Worm (Caenorhabditis elegans) whole organism, L4 larva: ENCODE data around the gene srt-53.

Experiments used
- R02D3.7 ChIP-seq: fragments of 150-350 bp; sonication (generic microtip); optimal IDR thresholded peaks from 3 replicates; lab custom pipeline; 2014; ENCODE audit warnings: missing biosample characterization, missing genetic modification characterization
- Y105C5A.15 ChIP-seq: fragments of 200-800 bp; sonication (Bioruptor generic); IDR thresholded peaks from 2 replicates; pipeline ENCODE4 v1.3.6; 2022; ENCODE audit warnings: missing genetic modification characterization, missing compliant biosample characterization
- Y48G9A.11 ChIP-seq: fragments of 200-800 bp; sonication (Bioruptor generic); IDR thresholded peaks from 2 replicates; pipeline ENCODE4 v1.3.6; 2022; ENCODE audit warnings: missing genetic modification reagents, missing genetic modification characterization, missing compliant biosample characterization
- ZK546.5 ChIP-seq, 2 experiments: sonication (generic microtip); optimal IDR thresholded peaks; 2 replicates each; lab custom pipeline; 2017; ENCODE audit warnings: missing biosample characterization in 2 of 2, missing genetic modification characterization in 2 of 2
- aha-1 ChIP-seq: fragments of 150-350 bp; peaks from one replicate; lab custom pipeline; 2014; ENCODE audit warnings: missing biosample characterization, missing genetic modification characterization
- ama-1 ChIP-seq: fragments of 150-350 bp; optimal IDR thresholded peaks from 2 replicates; lab custom pipeline; 2014; ENCODE audit warnings: inconsistent platforms, mixed read lengths
- ces-1 ChIP-seq: fragments of 150-350 bp; sonication (generic microtip); optimal IDR thresholded peaks from 4 replicates; lab custom pipeline; 2014; ENCODE audit warnings: missing biosample characterization, missing genetic modification reagents, missing genetic modification characterization
- cey-2 ChIP-seq: sonication (generic microtip); optimal IDR thresholded peaks from 3 replicates; lab custom pipeline; 2017; ENCODE audit warnings: missing genetic modification characterization, mild to moderate bottlenecking, missing compliant biosample characterization, antibody characterized with exemption, borderline replicate concordance; ENCODE audit not compliant: insufficient read depth
- daf-16 ChIP-seq, 3 experiments: sonication (generic microtip); optimal IDR thresholded peaks; 2 replicates each; lab custom pipeline; 2016 to 2017; ENCODE audit warnings: missing genetic modification characterization in 3 of 3, missing genetic modification reagents in 3 of 3, mild to moderate bottlenecking in 2 of 3, missing compliant biosample characterization in 2 of 3, missing biosample characterization in 1 of 3, moderate library complexity in 1 of 3
- daf-19 ChIP-seq: fragments of 200-800 bp; sonication (Bioruptor generic); conservative IDR thresholded peaks from 2 replicates; pipeline ENCODE4 v1.3.6; 2022; ENCODE audit warnings: missing genetic modification characterization, missing compliant biosample characterization
- daf-8 ChIP-seq: fragments of 200-800 bp; sonication (Bioruptor generic); IDR thresholded peaks from 2 replicates; pipeline ENCODE4 v1.3.6; 2022; ENCODE audit warnings: missing genetic modification characterization, missing compliant biosample characterization
- egl-27 ChIP-seq: sonication (generic microtip); optimal IDR thresholded peaks from 3 replicates; lab custom pipeline; 2017; ENCODE audit warnings: missing biosample characterization, missing genetic modification reagents, missing genetic modification characterization
- fkh-10 ChIP-seq: fragments of 150-350 bp; optimal IDR thresholded peaks from 2 replicates; lab custom pipeline; 2014; ENCODE audit warnings: missing biosample characterization, missing genetic modification reagents, missing genetic modification characterization
- fos-1 ChIP-seq: fragments of 150-350 bp; optimal IDR thresholded peaks from 2 replicates; lab custom pipeline; 2014; ENCODE audit warnings: missing biosample characterization, missing genetic modification characterization
- hlh-11 ChIP-seq: fragments of 200-800 bp; sonication (Bioruptor generic); optimal IDR thresholded peaks from 2 replicates; lab custom pipeline; 2018; ENCODE audit warnings: mild to moderate bottlenecking, missing genetic modification characterization, missing compliant biosample characterization
- hlh-30 ChIP-seq: sonication (generic microtip); optimal IDR thresholded peaks from 2 replicates; lab custom pipeline; 2017; ENCODE audit warnings: antibody characterized with exemption, mild to moderate bottlenecking, missing genetic modification characterization, missing compliant biosample characterization; ENCODE audit not compliant: insufficient read depth
- jun-1 ChIP-seq: fragments of 150-350 bp; optimal IDR thresholded peaks from 2 replicates; lab custom pipeline; 2014; ENCODE audit warnings: missing biosample characterization, missing genetic modification reagents, missing genetic modification characterization
- lin-13 ChIP-seq: fragments of 150-350 bp; optimal IDR thresholded peaks from 2 replicates; lab custom pipeline; 2014; ENCODE audit warnings: missing biosample characterization, missing genetic modification reagents, missing genetic modification characterization
- lin-15B ChIP-seq: fragments of 150-350 bp; sonication (generic microtip); optimal IDR thresholded peaks from 3 replicates; lab custom pipeline; 2014; ENCODE audit warnings: missing biosample characterization, missing genetic modification characterization
- madf-9 ChIP-seq: fragments of 200-800 bp; sonication (Bioruptor generic); conservative IDR thresholded peaks from 2 replicates; pipeline ENCODE4 v1.3.6; 2022; ENCODE audit warnings: missing genetic modification reagents, missing genetic modification characterization, missing compliant biosample characterization
- mdl-1 ChIP-seq, 2 experiments: fragments of 150-350 bp in 1 of 2; sonication (generic microtip) in 1 of 2; optimal IDR thresholded peaks; 2 replicates each; lab custom pipeline; 2014 to 2017; ENCODE audit warnings: missing biosample characterization in 2 of 2, missing genetic modification characterization in 2 of 2
- mxl-3 ChIP-seq: fragments of 200-800 bp; sonication (Bioruptor generic); optimal IDR thresholded peaks from 2 replicates; lab custom pipeline; 2018; ENCODE audit warnings: mild to moderate bottlenecking, missing genetic modification characterization, missing compliant biosample characterization
- nhr-10 ChIP-seq: fragments of 150-350 bp; optimal IDR thresholded peaks from 2 replicates; lab custom pipeline; 2014; ENCODE audit warnings: missing biosample characterization, missing genetic modification characterization
- php-3 ChIP-seq: fragments of 200-800 bp; sonication (Bioruptor generic); IDR thresholded peaks from 2 replicates; pipeline ENCODE4 v1.3.6; 2022; ENCODE audit warnings: missing genetic modification reagents, missing genetic modification characterization, missing compliant biosample characterization
- saeg-2 ChIP-seq: fragments of 200-800 bp; sonication (Bioruptor generic); IDR thresholded peaks from 2 replicates; pipeline ENCODE4 v1.3.6; 2022; ENCODE audit warnings: missing genetic modification reagents, missing genetic modification characterization, missing compliant biosample characterization
- set-16 ChIP-seq: fragments of 200-800 bp; sonication (Bioruptor generic); IDR thresholded peaks from 2 replicates; pipeline ENCODE4 v1.3.6; 2022; ENCODE audit warnings: missing genetic modification reagents, missing genetic modification characterization, missing compliant biosample characterization
- spr-3 ChIP-seq: fragments of 200-800 bp; sonication (Bioruptor generic); optimal IDR thresholded peaks from 2 replicates; lab custom pipeline; 2018; ENCODE audit warnings: mild to moderate bottlenecking, missing genetic modification characterization, missing compliant biosample characterization
- tag-97 ChIP-seq: fragments of 200-800 bp; sonication (Bioruptor generic); IDR thresholded peaks from 2 replicates; pipeline ENCODE4 v1.3.6; 2022; ENCODE audit warnings: missing genetic modification characterization, missing compliant biosample characterization
- tra-1 ChIP-seq: fragments of 200-800 bp; sonication (Bioruptor generic); IDR thresholded peaks from 2 replicates; pipeline ENCODE4 v1.3.6; 2022; ENCODE audit warnings: missing genetic modification reagents, missing genetic modification characterization, missing compliant biosample characterization
- unc-130 ChIP-seq: sonication (generic microtip); optimal IDR thresholded peaks from 2 replicates; lab custom pipeline; 2016; ENCODE audit warnings: missing genetic modification reagents, missing genetic modification characterization, missing compliant biosample characterization
- unc-39 ChIP-seq: sonication (generic microtip); optimal IDR thresholded peaks from 2 replicates; lab custom pipeline; 2017; ENCODE audit warnings: missing biosample characterization, missing genetic modification characterization
- unc-62 ChIP-seq, 3 experiments: fragments of 150-350 bp in 1 of 3; sonication (generic microtip); optimal IDR thresholded peaks in 2 of 3; peaks in 1 of 3; 1 replicate in 1 of 3; 2 replicates in 2 of 3; lab custom pipeline; 2014 to 2017; ENCODE audit warnings: missing biosample characterization in 3 of 3, missing genetic modification characterization in 3 of 3, missing genetic modification reagents in 3 of 3, missing genotype in 1 of 3
- ztf-11 ChIP-seq: fragments of 150-350 bp; optimal IDR thresholded peaks from 2 replicates; lab custom pipeline; 2014; ENCODE audit warnings: missing biosample characterization, missing genetic modification characterization
- ztf-7 ChIP-seq: fragments of 150-350 bp; optimal IDR thresholded peaks from 2 replicates; lab custom pipeline; 2014; ENCODE audit warnings: missing biosample characterization, missing genetic modification characterization

Gene srt-53

DNA sequence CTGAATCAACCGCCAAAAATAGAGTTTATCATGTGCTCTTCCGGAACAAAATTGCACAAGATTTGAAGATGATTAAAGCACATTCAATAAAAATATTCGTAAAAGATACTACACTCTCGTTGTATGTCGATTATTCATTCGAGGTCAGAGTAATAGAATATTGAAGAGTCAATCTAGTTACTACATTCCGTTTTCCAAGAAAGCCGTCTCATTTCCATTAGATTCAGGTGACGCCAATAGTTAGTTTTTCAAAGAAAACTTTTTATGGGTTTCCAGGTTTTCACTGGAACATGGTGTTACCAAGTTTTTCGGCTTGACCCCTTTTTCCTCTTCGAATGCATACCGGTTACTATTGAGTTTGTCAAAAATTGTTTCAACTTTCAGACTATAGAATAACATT is 30.3 kb upstream of the srt-53 start:
- TF ChIP-seq ztf-11 (no peak), Y48G9A.11 (GFP tag; lab: Robert Waterston, UW) (no peak), ztf-7 (tag; lab: Kevin White, UChicago) (no peak), jun-1 (no peak), tag-97 (GFP tag; lab: Robert Waterston, UW) (no peak), fkh-10 (no peak), aha-1 (tag; lab: Kevin White, UChicago) (no peak), cey-2 (tag; lab: Kevin White, UChicago) (no peak), madf-9 (GFP tag; lab: Robert Waterston, UW) (no peak)

ce11 chrV:7969107-7969506 is 28.9 kb upstream of the srt-53 start, which contains the start of gene che-7:
Gene che-7, minus strand, starts transcription at chrV:7969207.
- TF ChIP-seq ama-1 (lab: Kevin White, UChicago) (no peak), php-3 (GFP tag; lab: Robert Waterston, UW) (no peak), fos-1 (no peak), unc-39 (tag; lab: Kevin White, UChicago) (no peak), Y105C5A.15 (GFP tag; lab: Robert Waterston, UW) (no peak), daf-8 (GFP tag; lab: Robert Waterston, UW) (no peak), ces-1 (no peak), lin-15B (tag; lab: Kevin White, UChicago) (no peak), lin-13 (GFP tag; lab: Kevin White, UChicago) (no peak), egl-27 (no peak), mxl-3 (GFP tag; lab: Kevin White, UChicago) (no peak), cey-2 (tag; lab: Kevin White, UChicago) (no peak), ZK546.5 (tag; optimal IDR thresholded peaks at IDR 0.05; lab: Kevin White, UChicago) (no peak), set-16 (GFP tag; lab: Robert Waterston, UW) (no peak), mdl-1 (tag; optimal IDR thresholded peaks at IDR 0.05; lab: Kevin White, UChicago) (no peak), tra-1 (GFP tag; lab: Robert Waterston, UW) (no peak), hlh-30 (tag; lab: Kevin White, UChicago) (no peak)

DNA sequence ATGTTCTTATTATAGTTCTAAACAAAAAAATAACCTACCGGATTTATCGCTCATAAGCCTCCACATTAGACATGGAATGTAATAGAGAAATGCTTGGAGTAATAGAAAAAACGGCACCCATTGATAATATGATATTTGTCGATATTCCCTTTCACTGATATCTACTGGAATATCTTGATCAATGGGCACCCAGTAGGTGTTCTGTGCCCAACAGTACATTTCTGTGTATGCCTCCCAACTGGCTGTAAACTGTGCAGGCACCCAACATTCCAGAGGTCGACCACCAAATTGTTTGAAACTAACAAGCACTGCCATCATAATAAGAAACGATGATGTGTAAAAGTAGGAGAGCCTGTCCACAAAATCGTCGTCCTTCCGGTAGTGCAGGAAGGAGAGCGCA is 24.2 kb upstream of the srt-53 start:
- TF ChIP-seq unc-62 (GFP tag; optimal IDR thresholded peaks at IDR 0.05 in 1 of 2; lab: Kevin White, UChicago) (peak in 1 of 2 experiments; percentile 96), unc-62 (tag; optimal IDR thresholded peaks at IDR 0.05; lab: Kevin White, UChicago) (no peak), R02D3.7 (tag; lab: Kevin White, UChicago) (no peak)

DNA sequence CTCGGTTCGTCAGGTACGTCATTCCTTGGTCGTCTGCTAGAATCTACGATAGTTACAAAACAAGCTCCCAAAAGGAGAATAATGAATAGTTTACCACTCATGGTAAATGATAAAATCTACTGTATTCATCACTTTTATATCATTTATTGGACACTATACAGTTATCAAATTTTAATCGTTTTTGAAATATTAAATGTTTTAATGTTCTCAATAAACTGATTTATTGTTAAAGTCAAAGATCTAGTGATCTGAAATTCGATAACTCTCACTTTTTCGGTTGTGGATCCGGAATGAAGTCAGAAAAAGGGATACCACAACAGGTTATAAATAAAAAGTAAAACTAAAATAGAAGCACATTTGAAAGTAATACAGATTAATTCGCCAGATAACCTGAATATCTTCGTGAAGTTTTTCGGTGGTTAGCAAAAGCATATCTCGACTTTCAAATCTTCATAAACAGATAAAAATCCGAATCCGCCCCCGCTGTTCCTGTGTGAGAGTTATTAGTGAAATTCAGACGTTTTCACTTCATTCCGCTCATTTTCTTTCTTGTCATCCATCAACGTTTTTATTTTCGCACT is 18.6 kb upstream of the srt-53 start, which contains the start of the genes clec-217 and F26D11.2:
Gene clec-217, minus strand, starts transcription at position 101 of the 581 bp plus-strand sequence.
Gene F26D11.2, plus strand, starts transcription at position 531 of the 581 bp plus-strand sequence.
- TF ChIP-seq ztf-11 (no peak), saeg-2 (GFP tag; lab: Robert Waterston, UW) (no peak), hlh-11 (no peak), unc-130 (GFP tag; lab: Kevin White, UChicago) (no peak), nhr-10 (tag; lab: Kevin White, UChicago) (no peak), daf-16 (GFP tag; optimal IDR thresholded peaks at IDR 0.05; lab: Kevin White, UChicago) (no peak), daf-16 (tag; optimal IDR thresholded peaks at IDR 0.05; lab: Kevin White, UChicago) (no peak), spr-3 (no peak), daf-19 (GFP tag; lab: Robert Waterston, UW) (no peak)
